Fruit fly (Drosophila melanogaster): ENCODE results near the gene tHMG1.

- TF ChIP-seq Smox (GFP tag; optimal IDR thresholded peaks at IDR 0.05) (no peak), Eip75B (GFP tag; optimal IDR thresholded peaks at IDR 0.05) (no peak), CG16779 (tag; optimal IDR thresholded peaks at IDR 0.05) (no peak), Blimp-1 (GFP tag; optimal IDR thresholded peaks at IDR 0.05) (peak; percentile 20), OdsH (GFP tag; optimal IDR thresholded peaks at IDR 0.05) (no peak), svp (GFP tag) (peak; percentile 97), Lpt (GFP tag; optimal IDR thresholded peaks at IDR 0.05) (no peak), Eip93F (GFP tag; optimal IDR thresholded peaks at IDR 0.05) (peak; percentile 10), CG3919 (GFP tag; optimal IDR thresholded peaks at IDR 0.05) (no peak), ss (GFP tag; optimal IDR thresholded peaks at IDR 0.05) (no peak), achi (GFP tag; optimal IDR thresholded peaks at IDR 0.05) (no peak), CG10669 (GFP tag; optimal IDR thresholded peaks at IDR 0.05) (no peak), dsx (GFP tag; optimal IDR thresholded peaks at IDR 0.05; ENCODE audit: poor library complexity, severe bottlenecking) (no peak), dac (GFP tag; optimal IDR thresholded peaks at IDR 0.05) (no peak)
These were observed 31.2 kb downstream of the tHMG1 start for dm6 chr3R:22522859-22523258.
